Worm (Caenorhabditis elegans) whole organism, young adult: ENCODE results near the gene sru-7.

Experiments
- B0261.1 ChIP-seq: sonication (generic microtip); optimal IDR thresholded peaks from 2 replicates; lab custom pipeline; 2016; ENCODE audit warnings: mild to moderate bottlenecking, missing genetic modification characterization, moderate library complexity, missing compliant biosample characterization
- D2030.7 ChIP-seq: fragments of 200-800 bp; sonication (Bioruptor generic); IDR thresholded peaks from 2 replicates; pipeline ENCODE4 v1.3.6; 2022; ENCODE audit warnings: missing genetic modification reagents, missing genetic modification characterization, missing compliant biosample characterization
- F22D6.2 ChIP-seq: sonication (generic microtip); optimal IDR thresholded peaks from 2 replicates; lab custom pipeline; 2016; ENCODE audit warnings: mild to moderate bottlenecking, missing genetic modification characterization, missing compliant biosample characterization
- F23B12.7 ChIP-seq: sonication (generic microtip); optimal IDR thresholded peaks from 2 replicates; lab custom pipeline; 2017; ENCODE audit warnings: missing genetic modification characterization, mild to moderate bottlenecking, missing compliant biosample characterization, antibody characterized with exemption, moderate library complexity; ENCODE audit not compliant: insufficient read depth
- F33H1.4 ChIP-seq: fragments of 200-800 bp; sonication (Bioruptor generic); IDR thresholded peaks from 2 replicates; pipeline ENCODE4 v1.3.6; 2022; ENCODE audit warnings: missing genetic modification reagents, missing genetic modification characterization, missing compliant biosample characterization
- F57C9.4 ChIP-seq: sonication (generic microtip); optimal IDR thresholded peaks from 2 replicates; lab custom pipeline; 2017; ENCODE audit warnings: mild to moderate bottlenecking, missing genetic modification characterization, missing compliant biosample characterization
- T26A5.8 ChIP-seq: sonication (generic microtip); optimal IDR thresholded peaks from 2 replicates; lab custom pipeline; 2016; ENCODE audit warnings: missing genetic modification characterization, missing compliant biosample characterization
- Y53G8AR.9 ChIP-seq: fragments of 200-800 bp; sonication (Bioruptor generic); conservative IDR thresholded peaks from 2 replicates; pipeline ENCODE4 v1.3.6; 2022; ENCODE audit warnings: missing genetic modification reagents, missing genetic modification characterization, missing compliant biosample characterization
- Y56A3A.18 ChIP-seq: fragments of 200-800 bp; sonication (Bioruptor generic); IDR thresholded peaks from 2 replicates; pipeline ENCODE4 v1.3.6; 2022; ENCODE audit warnings: missing genetic modification reagents, missing genetic modification characterization, missing compliant biosample characterization
- Y79H2A.3 ChIP-seq: fragments of 200-800 bp; sonication (Bioruptor generic); conservative IDR thresholded peaks from 2 replicates; pipeline ENCODE4 v1.3.6; 2022; ENCODE audit warnings: missing genetic modification reagents, missing genetic modification characterization, missing compliant biosample characterization
- ZK185.1 ChIP-seq: sonication (generic microtip); optimal IDR thresholded peaks from 2 replicates; lab custom pipeline; 2016; ENCODE audit warnings: mild to moderate bottlenecking, missing genetic modification characterization, missing compliant biosample characterization; ENCODE audit not compliant: poor library complexity, severe bottlenecking
- attf-6 ChIP-seq: fragments of 200-800 bp; sonication (Bioruptor generic); IDR thresholded peaks from 2 replicates; pipeline ENCODE4 v1.3.6; 2022; ENCODE audit warnings: missing genetic modification reagents, missing genetic modification characterization, missing compliant biosample characterization
- bed-1 ChIP-seq: fragments of 200-800 bp; sonication (Bioruptor generic); IDR thresholded peaks from 2 replicates; pipeline ENCODE4 v1.3.6; 2022; ENCODE audit warnings: missing genetic modification reagents, missing genetic modification characterization, missing compliant biosample characterization
- ceh-27 ChIP-seq: fragments of 200-800 bp; sonication (Bioruptor generic); optimal IDR thresholded peaks from 2 replicates; lab custom pipeline; 2018; ENCODE audit warnings: mild to moderate bottlenecking, missing genetic modification characterization, moderate library complexity, missing compliant biosample characterization
- ceh-91 ChIP-seq: fragments of 200-800 bp; sonication (Bioruptor generic); IDR thresholded peaks from 2 replicates; pipeline ENCODE4 v1.3.6; 2022; ENCODE audit warnings: missing genetic modification reagents, missing genetic modification characterization, missing compliant biosample characterization
- dox-1 ChIP-seq: fragments of 200-800 bp; sonication (Bioruptor generic); IDR thresholded peaks from 2 replicates; pipeline ENCODE4 v1.3.6; 2022; ENCODE audit warnings: missing genetic modification reagents, missing genetic modification characterization, missing compliant biosample characterization
- hmg-1.2 ChIP-seq: fragments of 200-800 bp; sonication (Bioruptor generic); IDR thresholded peaks from 2 replicates; pipeline ENCODE4 v1.3.6; 2022; ENCODE audit warnings: missing genetic modification reagents, missing genetic modification characterization, missing compliant biosample characterization
- hmg-20 ChIP-seq: fragments of 200-800 bp; sonication (Bioruptor generic); IDR thresholded peaks from 2 replicates; pipeline ENCODE4 v1.3.6; 2022; ENCODE audit warnings: missing genetic modification reagents, missing genetic modification characterization, missing compliant biosample characterization
- hsf-1 ChIP-seq: fragments of 200-800 bp; sonication (Bioruptor generic); IDR thresholded peaks from 2 replicates; pipeline ENCODE4 v1.3.6; 2022; ENCODE audit warnings: missing genetic modification reagents, missing genetic modification characterization, missing compliant biosample characterization
- let-526 ChIP-seq: fragments of 200-800 bp; sonication (Bioruptor generic); IDR thresholded peaks from 2 replicates; pipeline ENCODE4 v1.3.6; 2022; ENCODE audit warnings: missing genetic modification reagents, missing genetic modification characterization, missing compliant biosample characterization
- madf-3 ChIP-seq: fragments of 200-800 bp; sonication (Bioruptor generic); IDR thresholded peaks from 2 replicates; pipeline ENCODE4 v1.3.6; 2022; ENCODE audit warnings: missing genetic modification reagents, missing genetic modification characterization, missing compliant biosample characterization
- madf-8 ChIP-seq: fragments of 200-800 bp; sonication (Bioruptor generic); conservative IDR thresholded peaks from 2 replicates; pipeline ENCODE4 v1.3.6; 2022; ENCODE audit warnings: missing genetic modification reagents, missing genetic modification characterization, missing compliant biosample characterization
- mcd-1 ChIP-seq: fragments of 200-800 bp; sonication (Bioruptor generic); IDR thresholded peaks from 2 replicates; pipeline ENCODE4 v1.3.6; 2022; ENCODE audit warnings: missing genetic modification reagents, missing genetic modification characterization, missing compliant biosample characterization
- nhr-80 ChIP-seq: sonication (generic microtip); optimal IDR thresholded peaks from 2 replicates; lab custom pipeline; 2016; ENCODE audit warnings: missing genetic modification characterization, missing compliant biosample characterization
- rec-8 ChIP-seq, 2 experiments: sonication (generic microtip); optimal IDR thresholded peaks; 2 replicates each; lab custom pipeline; 2016; ENCODE audit warnings: mild to moderate bottlenecking in 2 of 2, missing genetic modification characterization in 2 of 2, missing genetic modification reagents in 2 of 2, missing genotype in 2 of 2, missing biosample characterization in 1 of 2, missing compliant biosample characterization in 1 of 2, moderate library complexity in 1 of 2
- rpc-1 ChIP-seq, 2 experiments: fragments of 150-350 bp in 1 of 2; sonication (generic microtip) in 1 of 2; optimal IDR thresholded peaks; 2 replicates each; lab custom pipeline; 2014 to 2018; ENCODE audit warnings: missing biosample characterization in 1 of 2, missing genetic modification characterization in 1 of 2, missing genetic modification reagents in 1 of 2, missing genotype in 1 of 2
- snpc-1.3 ChIP-seq: sonication (generic microtip); optimal IDR thresholded peaks from 2 replicates; lab custom pipeline; 2017; ENCODE audit warnings: missing genetic modification characterization, mild to moderate bottlenecking, missing compliant biosample characterization, antibody characterized with exemption, moderate library complexity, missing genotype, missing genetic modification reagents; ENCODE audit not compliant: insufficient read depth
- sptf-2 ChIP-seq: fragments of 200-800 bp; sonication (Bioruptor generic); optimal IDR thresholded peaks from 2 replicates; lab custom pipeline; 2018; ENCODE audit warnings: mild to moderate bottlenecking, missing genetic modification characterization, missing compliant biosample characterization
- tlf-1 ChIP-seq: fragments of 200-800 bp; sonication (Bioruptor generic); optimal IDR thresholded peaks from 2 replicates; lab custom pipeline; 2018; ENCODE audit warnings: mild to moderate bottlenecking, missing genetic modification characterization, missing compliant biosample characterization
- zfh-2 ChIP-seq: fragments of 200-800 bp; sonication (Bioruptor generic); conservative IDR thresholded peaks from 2 replicates; pipeline ENCODE4 v1.3.6; 2022; ENCODE audit warnings: missing genetic modification reagents, missing genetic modification characterization, missing compliant biosample characterization
- ztf-18 ChIP-seq: sonication (generic microtip); optimal IDR thresholded peaks from 2 replicates; lab custom pipeline; 2016; ENCODE audit warnings: missing genotype, mild to moderate bottlenecking, missing genetic modification characterization, missing compliant biosample characterization

Gene sru-7

DNA sequence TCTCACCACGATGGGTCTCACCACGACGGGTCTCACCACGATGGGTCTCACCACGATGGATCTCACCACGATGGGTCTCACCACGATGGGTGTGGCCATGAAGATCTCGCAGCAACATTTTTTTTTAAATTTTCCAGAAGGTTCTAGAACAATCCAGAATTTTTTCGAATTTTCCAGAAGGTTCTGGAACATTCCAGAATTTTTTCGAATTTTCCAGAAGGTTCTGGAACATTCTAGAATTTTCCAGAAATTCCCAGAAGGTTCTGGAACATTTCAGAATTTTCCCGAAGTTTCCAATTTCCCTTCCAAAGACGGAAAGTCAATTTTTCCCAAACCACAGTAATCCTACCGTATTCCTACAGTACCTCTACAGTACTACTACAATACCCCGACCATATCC, 22.1 kb upstream of the sru-7 start:
- TF ChIP-seq dox-1 (0 out of 2 replicates have a peak, but pooled peaks have one; percentile 42), hsf-1 (GFP tag; lab: Robert Waterston, UW) (peak; percentile 95), F33H1.4 (peak; percentile 52)

- no peak for TF ChIP-seq rec-8 (tag; optimal IDR thresholded peaks at IDR 0.05; lab: Kevin White, UChicago)
- no peak for TF ChIP-seq F22D6.2 (tag; lab: Kevin White, UChicago)
- no peak for TF ChIP-seq mcd-1
Measured at ce11 chrIV:8472493-8472892, 19.8 kb upstream of the sru-7 start, which contains the start of gene oat-1. oat-1 (minus strand) TSS chrIV:8472593.

DNA sequence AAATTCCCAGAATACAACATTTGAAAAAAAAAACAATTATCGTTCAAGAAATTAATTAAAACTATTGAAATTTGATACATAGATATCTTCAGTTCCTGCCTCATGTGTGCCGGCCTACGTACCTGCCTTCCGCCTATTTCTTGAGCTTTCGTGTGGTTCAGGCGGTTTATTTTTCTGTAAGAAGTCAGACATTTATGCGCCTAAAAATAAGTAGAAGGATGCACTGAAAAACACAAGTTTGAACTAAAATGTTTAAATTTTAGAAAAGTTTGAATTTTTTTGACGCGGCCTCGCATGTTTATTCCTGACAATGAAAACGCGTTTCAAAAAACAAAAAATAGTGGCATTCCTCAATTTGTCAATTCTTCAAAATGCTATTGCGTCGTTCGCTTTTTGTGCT, 18.6 kb upstream of the sru-7 start, which contains the start of gene C28C12.11:
Gene C28C12.11, plus strand, starts transcription at position 301 of the 400 bp plus-strand sequence.
- TF ChIP-seq nhr-80 (tag; lab: Kevin White, UChicago), result no peak
- no peak for TF ChIP-seq ztf-18 (tag; lab: Kevin White, UChicago)
- no peak for TF ChIP-seq tlf-1 (GFP tag; lab: Kevin White, UChicago)
- no peak for TF ChIP-seq B0261.1 (tag; lab: Kevin White, UChicago)
- TF ChIP-seq hmg-20 (GFP tag; lab: Robert Waterston, UW), result no peak
- no peak for TF ChIP-seq F57C9.4
- no peak for TF ChIP-seq zfh-2 (GFP tag; lab: Robert Waterston, UW)
- TF ChIP-seq Y79H2A.3 (GFP tag; lab: Robert Waterston, UW), result no peak
- no peak for TF ChIP-seq hsf-1 (GFP tag; lab: Robert Waterston, UW)
- TF ChIP-seq ceh-91 (GFP tag; lab: Robert Waterston, UW), result no peak
- TF ChIP-seq sptf-2 (GFP tag; lab: Kevin White, UChicago), result no peak
- TF ChIP-seq madf-8 (GFP tag; lab: Robert Waterston, UW), result no peak
- no peak for TF ChIP-seq Y56A3A.18 (GFP tag; lab: Robert Waterston, UW)

DNA sequence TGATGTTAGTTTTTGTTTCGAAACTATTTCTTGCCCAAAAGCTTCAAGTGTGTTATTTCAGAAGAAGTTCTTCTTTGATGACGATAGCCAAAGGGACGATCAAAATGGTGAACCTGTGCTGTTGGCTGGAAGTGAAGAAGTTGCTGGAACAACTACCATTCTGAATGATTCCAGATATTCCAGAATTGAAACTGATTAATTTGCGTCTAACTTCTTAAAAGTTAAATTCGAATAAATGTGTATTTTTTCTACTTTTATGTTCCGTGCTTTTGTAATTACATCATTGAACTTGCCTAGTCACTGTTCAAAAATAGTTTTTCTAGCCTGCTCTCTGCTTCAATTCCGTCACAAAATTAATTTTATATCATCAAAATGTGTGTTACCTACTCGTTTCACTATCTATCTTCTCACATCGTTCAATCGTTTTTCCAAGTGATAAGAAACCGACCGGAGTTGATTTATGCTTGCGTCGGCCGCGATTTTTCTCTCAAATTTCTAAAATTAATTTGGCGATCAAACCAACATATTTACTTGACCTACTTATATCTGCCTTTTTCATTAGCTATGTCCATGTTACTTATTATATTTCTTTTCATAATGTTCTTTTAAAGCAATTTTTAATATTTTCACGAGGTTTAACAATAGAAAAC, 17.2 kb upstream of the sru-7 start:
- no peak for TF ChIP-seq ZK185.1 (tag; lab: Kevin White, UChicago)
- TF ChIP-seq madf-3 (GFP tag; lab: Robert Waterston, UW), result no peak
- TF ChIP-seq F23B12.7, result no peak
- peak; percentile 86 for TF ChIP-seq nhr-80 (tag; lab: Kevin White, UChicago)
- no peak for TF ChIP-seq attf-6 (GFP tag; lab: Robert Waterston, UW)

DNA sequence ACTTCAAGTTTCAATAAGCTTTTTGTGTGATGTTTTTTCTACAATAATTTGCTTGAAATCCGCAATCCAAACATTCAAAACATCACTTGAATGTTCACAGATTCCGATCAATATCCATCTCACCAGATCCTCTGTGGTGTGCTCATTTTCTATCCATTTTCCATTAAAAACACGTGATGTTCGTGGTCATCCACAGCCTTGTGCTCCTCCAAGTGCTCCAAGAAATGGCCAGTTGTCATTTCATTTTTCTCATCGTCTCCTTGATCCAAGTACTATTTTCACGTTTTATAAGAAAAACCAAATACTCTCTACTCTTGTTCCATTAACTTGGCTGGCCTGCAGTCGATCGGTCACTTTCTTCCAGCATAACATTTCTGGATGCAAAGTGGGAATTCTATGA, 16.2 kb upstream of the sru-7 start:
- TF ChIP-seq B0261.1 (tag; lab: Kevin White, UChicago) (no peak), Y79H2A.3 (GFP tag; lab: Robert Waterston, UW) (no peak), T26A5.8 (tag; lab: Kevin White, UChicago) (no peak), ceh-27 (GFP tag; lab: Kevin White, UChicago) (no peak), rpc-1 (optimal IDR thresholded peaks at IDR 0.05; lab: Kevin White, UChicago) (no peak), rpc-1 (tag; optimal IDR thresholded peaks at IDR 0.05; lab: Kevin White, UChicago) (no peak), let-526 (no peak), snpc-1.3 (tag; lab: Kevin White, UChicago) (no peak), bed-1 (GFP tag; lab: Robert Waterston, UW) (no peak), Y53G8AR.9 (no peak), D2030.7 (GFP tag; lab: Robert Waterston, UW) (no peak), hmg-1.2 (GFP tag; lab: Robert Waterston, UW) (no peak)
